Worm (Caenorhabditis elegans): ENCODE data around the gene irld-20.

The irld-20 gene

ce11 chrIII:12750831-12751230 lies at the start of gene irld-20, which contains the start of gene irld-60:
TSS of gene irld-20 (plus strand) at chrIII:12751109.
TSS of gene irld-60 (minus strand) at chrIII:12750931.
- TF ChIP-seq unc-39 (tag; optimal IDR thresholded peaks at IDR 0.05), result no peak
- TF ChIP-seq blmp-1 (tag; optimal IDR thresholded peaks at IDR 0.05), result no peak
- TF ChIP-seq M03D4.4 (tag; optimal IDR thresholded peaks at IDR 0.05), result no peak
- TF ChIP-seq nhr-28 (tag; optimal IDR thresholded peaks at IDR 0.05), result no peak
- TF ChIP-seq hlh-1 (tag; optimal IDR thresholded peaks at IDR 0.05), result no peak
- TF ChIP-seq nhr-237 (tag; optimal IDR thresholded peaks at IDR 0.05), result no peak
- TF ChIP-seq nhr-2 (tag; optimal IDR thresholded peaks at IDR 0.05), result no peak
- TF ChIP-seq snpc-4 (tag; optimal IDR thresholded peaks at IDR 0.05), result no peak
- TF ChIP-seq sptf-1 (tag; optimal IDR thresholded peaks at IDR 0.05), result no peak
- no peak for TF ChIP-seq ceh-83 (GFP tag; optimal IDR thresholded peaks at IDR 0.05)
- no peak for TF ChIP-seq flh-1 (GFP tag; optimal IDR thresholded peaks at IDR 0.05)
- no peak for TF ChIP-seq sem-2 (GFP tag; optimal IDR thresholded peaks at IDR 0.05)
- TF ChIP-seq unc-120 (tag; optimal IDR thresholded peaks at IDR 0.05; ENCODE audit: poor library complexity, severe bottlenecking), result no peak
- no peak for TF ChIP-seq lsy-2 (tag; optimal IDR thresholded peaks at IDR 0.05)
- no peak for TF ChIP-seq lin-32 (GFP tag; optimal IDR thresholded peaks at IDR 0.05)
- TF ChIP-seq pha-4 (tag; optimal IDR thresholded peaks at IDR 0.05), result no peak

- TF ChIP-seq ham-2 (GFP tag; optimal IDR thresholded peaks at IDR 0.05) (no peak), pha-4 (tag; optimal IDR thresholded peaks at IDR 0.05) (no peak), elt-3 (tag; optimal IDR thresholded peaks at IDR 0.05) (no peak), mep-1 (tag; optimal IDR thresholded peaks at IDR 0.05) (no peak), lin-32 (GFP tag; optimal IDR thresholded peaks at IDR 0.05) (no peak), sem-2 (GFP tag; optimal IDR thresholded peaks at IDR 0.05) (no peak), unc-39 (tag; optimal IDR thresholded peaks at IDR 0.05) (no peak), nhr-237 (tag; optimal IDR thresholded peaks at IDR 0.05) (no peak), unc-62 (GFP tag; optimal IDR thresholded peaks at IDR 0.05) (no peak), lin-13 (tag; optimal IDR thresholded peaks at IDR 0.05) (no peak), nhr-2 (tag; optimal IDR thresholded peaks at IDR 0.05) (no peak), ceh-83 (GFP tag; optimal IDR thresholded peaks at IDR 0.05) (no peak), nhr-28 (tag; optimal IDR thresholded peaks at IDR 0.05) (no peak), snpc-4 (tag; optimal IDR thresholded peaks at IDR 0.05) (no peak), mab-5 (tag; optimal IDR thresholded peaks at IDR 0.05) (no peak), mls-2 (tag; optimal IDR thresholded peaks at IDR 0.05) (no peak), elt-1 (tag; optimal IDR thresholded peaks at IDR 0.05; ENCODE audit: borderline replicate concordance, insufficient read depth) (no peak), cnd-1 (tag; optimal IDR thresholded peaks at IDR 0.05) (no peak), drap-1 (GFP tag; optimal IDR thresholded peaks at IDR 0.05) (no peak)
Observed at ce11 chrIII:12702375-12702774, 48.5 kb upstream of the irld-20 start.

ce11 chrIII:12703237-12703636 lies 47.7 kb upstream of the irld-20 start:
- TF ChIP-seq ham-2 (GFP tag; optimal IDR thresholded peaks at IDR 0.05), result no peak

- TF ChIP-seq tbx-8 (GFP tag; optimal IDR thresholded peaks at IDR 0.05) (no peak), nhr-12 (tag; optimal IDR thresholded peaks at IDR 0.05) (no peak), nhr-237 (tag; optimal IDR thresholded peaks at IDR 0.05) (peak; percentile 14), lin-13 (tag; optimal IDR thresholded peaks at IDR 0.05) (peak; percentile 66), M03D4.4 (tag; optimal IDR thresholded peaks at IDR 0.05) (no peak), ceh-39 (tag; optimal IDR thresholded peaks at IDR 0.05) (no peak), ztf-11 (tag; optimal IDR thresholded peaks at IDR 0.05) (no peak), blmp-1 (tag; optimal IDR thresholded peaks at IDR 0.05) (no peak), ces-1 (GFP tag; optimal IDR thresholded peaks at IDR 0.05) (peak; percentile 84), sem-2 (GFP tag; optimal IDR thresholded peaks at IDR 0.05) (no peak), pha-4 (tag; optimal IDR thresholded peaks at IDR 0.05) (peak; percentile 46), lsy-2 (tag; optimal IDR thresholded peaks at IDR 0.05) (peak; percentile 25), sptf-1 (tag; optimal IDR thresholded peaks at IDR 0.05) (no peak), hlh-1 (tag; optimal IDR thresholded peaks at IDR 0.05) (no peak), nhr-76 (tag; optimal IDR thresholded peaks at IDR 0.05) (no peak), snpc-4 (tag; optimal IDR thresholded peaks at IDR 0.05) (no peak), elt-1 (tag; optimal IDR thresholded peaks at IDR 0.05; ENCODE audit: borderline replicate concordance, insufficient read depth) (no peak)
Observed at ce11 chrIII:12711217-12711616, 39.7 kb upstream of the irld-20 start, which contains the start of gene hut-1. TSS of gene hut-1 (plus strand) at chrIII:12711560.

ce11 chrIII:12711682-12712081 lies 39.2 kb upstream of the irld-20 start:
- TF ChIP-seq ceh-39 (tag; optimal IDR thresholded peaks at IDR 0.05) (no peak), nhr-2 (tag; optimal IDR thresholded peaks at IDR 0.05) (no peak), elt-1 (tag; optimal IDR thresholded peaks at IDR 0.05; ENCODE audit: borderline replicate concordance, insufficient read depth) (no peak), cnd-1 (tag; optimal IDR thresholded peaks at IDR 0.05) (no peak), pha-4 (tag; optimal IDR thresholded peaks at IDR 0.05) (no peak), nhr-28 (tag; optimal IDR thresholded peaks at IDR 0.05) (no peak), flh-1 (GFP tag; optimal IDR thresholded peaks at IDR 0.05) (no peak), unc-62 (GFP tag; optimal IDR thresholded peaks at IDR 0.05) (no peak), unc-120 (tag; optimal IDR thresholded peaks at IDR 0.05; ENCODE audit: poor library complexity, severe bottlenecking) (no peak), mls-2 (tag; optimal IDR thresholded peaks at IDR 0.05) (no peak), lin-32 (GFP tag; optimal IDR thresholded peaks at IDR 0.05) (no peak), sem-2 (GFP tag; optimal IDR thresholded peaks at IDR 0.05) (no peak), lsy-2 (tag; optimal IDR thresholded peaks at IDR 0.05) (no peak), bed-3 (GFP tag; optimal IDR thresholded peaks at IDR 0.05) (no peak)

Data from whole organism, mixed stage, embryonic.